Worm (Caenorhabditis elegans) whole organism, L1 larva: Measurements from ENCODE around the gene rla-2.

Experiments
- mab-9 ChIP-seq: fragments of 200-800 bp; sonication (Bioruptor generic); IDR thresholded peaks from 2 replicates; pipeline ENCODE4 v1.3.6; 2022; ENCODE audit warnings: missing genetic modification reagents, missing genetic modification characterization, missing compliant biosample characterization
- mdl-1 ChIP-seq, 2 experiments: fragments of 150-350 bp; optimal IDR thresholded peaks; 2 replicates each; lab custom pipeline; 2014 to 2017; ENCODE audit warnings: missing biosample characterization in 2 of 2, missing genetic modification characterization in 2 of 2, inconsistent platforms in 1 of 2
- nhr-20 ChIP-seq: sonication (generic microtip); optimal IDR thresholded peaks from 2 replicates; lab custom pipeline; 2016; ENCODE audit warnings: mild to moderate bottlenecking, missing genetic modification characterization, missing compliant biosample characterization
- nhr-76 ChIP-seq: sonication (generic microtip); optimal IDR thresholded peaks from 2 replicates; lab custom pipeline; 2017; ENCODE audit warnings: missing biosample characterization, missing genetic modification characterization
- snpc-4 ChIP-seq: fragments of 150-350 bp; optimal IDR thresholded peaks from 2 replicates; lab custom pipeline; 2014; ENCODE audit warnings: missing biosample characterization, missing genetic modification characterization

DNA sequence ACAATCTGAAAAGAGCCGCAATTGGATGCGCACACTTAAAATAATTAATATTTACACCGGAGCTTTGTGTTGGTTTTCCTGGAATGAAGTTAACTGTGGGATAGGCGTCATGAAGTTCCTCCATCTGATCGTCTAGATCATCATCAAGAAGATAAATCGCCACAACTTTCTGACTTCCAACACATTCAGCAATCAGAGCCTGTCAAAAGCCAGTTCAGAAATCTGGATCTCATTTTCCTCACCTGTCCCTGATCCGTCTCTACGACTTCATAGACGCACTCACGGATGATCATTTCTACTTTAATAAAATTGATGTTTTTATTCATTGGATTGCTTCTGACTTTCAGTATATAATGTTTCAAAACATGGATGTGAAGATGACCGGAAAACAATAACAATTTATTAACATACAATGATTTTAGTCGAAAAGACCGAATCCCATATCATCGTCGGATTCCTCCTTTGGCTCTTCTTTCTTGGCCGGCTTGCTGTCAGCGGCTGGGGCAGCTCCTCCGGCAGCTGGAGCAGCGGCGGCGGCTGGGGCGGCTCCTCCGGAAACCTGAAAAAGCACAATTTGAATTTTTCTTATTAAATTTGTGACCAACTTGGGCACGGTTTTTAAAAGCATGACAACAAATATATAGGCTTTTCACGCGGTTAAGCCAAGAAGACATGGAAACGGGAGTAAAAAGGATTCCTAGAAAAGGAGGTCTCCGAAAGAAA, 804 bp downstream of the rla-2 start, which contains the start of gene agt-1:
- no peak for TF ChIP-seq snpc-4 (tag; lab: Kevin White, UChicago)
- TF ChIP-seq nhr-76 (tag; lab: Kevin White, UChicago), result no peak
- no peak for TF ChIP-seq nhr-20 (tag; lab: Kevin White, UChicago)
- TF ChIP-seq mab-9 (GFP tag; lab: Robert Waterston, UW), result no peak
- TF ChIP-seq mdl-1 (tag; optimal IDR thresholded peaks at IDR 0.05; lab: Kevin White, UChicago), result no peak
